Fruit fly (Drosophila melanogaster) whole organism, embryonic: Measurements from ENCODE around the gene dsf.

ENCODE experiments used
- Bgb ChIP-seq: fragments of 200-800 bp; sonication (Bioruptor generic); IDR thresholded peaks from 2 replicates; pipeline ENCODE4 v1.3.6; 2022; ENCODE audit warnings: missing biosample characterization, missing genetic modification characterization; ENCODE audit not compliant: partially characterized antibody
- CG10267 ChIP-seq: fragments of 200-800 bp; sonication (Bioruptor generic); optimal IDR thresholded peaks from 2 replicates; lab custom pipeline; 2018; ENCODE audit warnings: missing biosample characterization, mild to moderate bottlenecking, missing genetic modification characterization, moderate library complexity
- CG10274 ChIP-seq: fragments of 200-800 bp; sonication (Bioruptor generic); optimal IDR thresholded peaks from 3 replicates; lab custom pipeline; 2017; ENCODE audit warnings: missing biosample characterization, mild to moderate bottlenecking, missing genetic modification characterization
- CG13624 ChIP-seq: fragments of 200-800 bp; sonication (Bioruptor generic); optimal IDR thresholded peaks from 2 replicates; lab custom pipeline; 2016; ENCODE audit warnings: missing biosample characterization, missing genetic modification characterization
- CG1602 ChIP-seq: fragments of 200-800 bp; sonication (Bioruptor generic); optimal IDR thresholded peaks from 3 replicates; lab custom pipeline; 2016; ENCODE audit warnings: missing biosample characterization, missing genetic modification characterization
- CG17568 ChIP-seq: fragments of 200-800 bp; sonication (Bioruptor generic); optimal IDR thresholded peaks from 2 replicates; lab custom pipeline; 2018; ENCODE audit warnings: missing biosample characterization, mild to moderate bottlenecking, missing genetic modification characterization, moderate library complexity
- CG18476 ChIP-seq: fragments of 200-800 bp; sonication (Bioruptor generic); optimal IDR thresholded peaks from 2 replicates; lab custom pipeline; 2016; ENCODE audit warnings: missing biosample characterization, mild to moderate bottlenecking, missing genetic modification characterization
- CG18599 ChIP-seq: fragments of 200-800 bp; sonication (Bioruptor generic); optimal IDR thresholded peaks from 3 replicates; lab custom pipeline; 2017; ENCODE audit warnings: missing biosample characterization, missing genetic modification characterization, mild to moderate bottlenecking, moderate library complexity, missing genetic modification reagents
- CG2712 ChIP-seq: fragments of 200-800 bp; optimal IDR thresholded peaks from 3 replicates; lab custom pipeline; 2019; ENCODE audit warnings: missing biosample characterization, mild to moderate bottlenecking, missing genetic modification characterization, moderate library complexity
- CG2875 ChIP-seq: fragments of 200-800 bp; sonication (Bioruptor generic); optimal IDR thresholded peaks from 2 replicates; lab custom pipeline; 2017; ENCODE audit warnings: missing biosample characterization, mild to moderate bottlenecking, missing genetic modification characterization, missing genetic modification reagents
- CG30020 ChIP-seq: fragments of 200-800 bp; optimal IDR thresholded peaks from 2 replicates; lab custom pipeline; 2019; ENCODE audit warnings: missing biosample characterization, mild to moderate bottlenecking, missing genetic modification characterization, moderate library complexity
- CG43689 ChIP-seq: fragments of 200-800 bp; sonication (Bioruptor generic); IDR thresholded peaks from 2 replicates; pipeline ENCODE4 v1.3.6; 2022; ENCODE audit warnings: missing biosample characterization, missing genetic modification characterization
- CG7745 ChIP-seq: fragments of 200-800 bp; sonication (Bioruptor generic); optimal IDR thresholded peaks from 2 replicates; lab custom pipeline; 2018; ENCODE audit warnings: missing biosample characterization, mild to moderate bottlenecking, missing genetic modification characterization, moderate library complexity
- CG7786 ChIP-seq: fragments of 200-800 bp; sonication (Bioruptor generic); optimal IDR thresholded peaks from 2 replicates; lab custom pipeline; 2016; ENCODE audit warnings: missing biosample characterization, missing genetic modification characterization
- CG8765 ChIP-seq: fragments of 200-800 bp; sonication (Bioruptor generic); IDR thresholded peaks from 2 replicates; pipeline ENCODE4 v1.3.6; 2022; ENCODE audit warnings: missing biosample characterization, missing genetic modification characterization
- CG8924 ChIP-seq: fragments of 200-800 bp; optimal IDR thresholded peaks from 3 replicates; lab custom pipeline; 2019; ENCODE audit warnings: missing biosample characterization, mild to moderate bottlenecking, missing genetic modification characterization, moderate library complexity
- CG9932 ChIP-seq: fragments of 200-800 bp; sonication (Bioruptor generic); IDR thresholded peaks from 2 replicates; pipeline ENCODE4 v1.3.6; 2022; ENCODE audit warnings: missing biosample characterization, missing genetic modification characterization
- Deaf1 ChIP-seq: fragments of 200-800 bp; optimal IDR thresholded peaks from 3 replicates; lab custom pipeline; 2019; ENCODE audit warnings: missing biosample characterization, mild to moderate bottlenecking, missing genetic modification characterization, moderate library complexity
- Dll ChIP-seq: fragments of 200-800 bp; sonication (Bioruptor generic); IDR thresholded peaks from 4 replicates; pipeline ENCODE4 v1.3.6; 2022; ENCODE audit warnings: missing biosample characterization, missing genetic modification characterization; ENCODE audit not compliant: partially characterized antibody
- Ets65A ChIP-seq: fragments of 200-800 bp; sonication (Bioruptor generic); peaks from one replicate; lab custom pipeline; 2016; ENCODE audit warnings: missing biosample characterization, missing genetic modification characterization
- HLH4C ChIP-seq: fragments of 200-800 bp; sonication (Bioruptor generic); IDR thresholded peaks from 3 replicates; pipeline ENCODE4 v1.3.6; 2022; ENCODE audit warnings: missing biosample characterization, missing genetic modification characterization; ENCODE audit not compliant: partially characterized antibody
- HLHmδ ChIP-seq: fragments of 200-800 bp; sonication (Bioruptor generic); optimal IDR thresholded peaks from 2 replicates; lab custom pipeline; 2018; ENCODE audit warnings: missing biosample characterization, mild to moderate bottlenecking, missing genetic modification characterization, moderate library complexity
- HmgZ ChIP-seq: fragments of 200-800 bp; sonication (Bioruptor generic); optimal IDR thresholded peaks from 2 replicates; lab custom pipeline; 2018; ENCODE audit warnings: missing biosample characterization, mild to moderate bottlenecking, missing genetic modification characterization
- Hmr ChIP-seq: fragments of 200-800 bp; sonication (Bioruptor generic); optimal IDR thresholded peaks from 3 replicates; lab custom pipeline; 2017; ENCODE audit warnings: mild to moderate bottlenecking, missing biosample characterization, missing genetic modification reagents, missing genetic modification characterization
- Hr78 ChIP-seq, 2 experiments: fragments of 200-800 bp in 1 of 2; fragments of >200 bp in 1 of 2; sonication (Bioruptor generic) in 1 of 2; optimal IDR thresholded peaks; 2 replicates each; lab custom pipeline; 2017 to 2019; ENCODE audit warnings: missing biosample characterization in 2 of 2, missing genetic modification characterization in 2 of 2, mild to moderate bottlenecking in 1 of 2, moderate library complexity in 1 of 2
- Lpt ChIP-seq: fragments of >200 bp; optimal IDR thresholded peaks from 2 replicates; lab custom pipeline; 2018; ENCODE audit warnings: missing biosample characterization, missing genetic modification characterization
- Meics ChIP-seq: fragments of 200-800 bp; sonication (Bioruptor generic); optimal IDR thresholded peaks from 2 replicates; lab custom pipeline; 2017; ENCODE audit warnings: missing biosample characterization, mild to moderate bottlenecking, missing genetic modification characterization
- Mrtf ChIP-seq: fragments of 200-800 bp; sonication (Bioruptor generic); IDR thresholded peaks from 3 replicates; pipeline ENCODE4 v1.3.6; 2022; ENCODE audit warnings: missing biosample characterization, missing genetic modification characterization
- PHDP ChIP-seq: fragments of 200-800 bp; sonication (Bioruptor generic); optimal IDR thresholded peaks from 3 replicates; lab custom pipeline; 2018; ENCODE audit warnings: missing biosample characterization, mild to moderate bottlenecking, missing genetic modification characterization, moderate library complexity
- TFAM ChIP-seq: fragments of 200-800 bp; sonication (Bioruptor generic); optimal IDR thresholded peaks from 2 replicates; lab custom pipeline; 2017; ENCODE audit warnings: missing biosample characterization, missing genetic modification characterization, inconsistent platforms
- Trl ChIP-seq, 3 experiments: fragments of >200 bp in 2 of 3; fragments of 200-800 bp in 1 of 3; sonication (Bioruptor generic) in 1 of 3; optimal IDR thresholded peaks; 2 replicates in 1 of 3; 3 replicates in 2 of 3; lab custom pipeline; 2016 to 2017; ENCODE audit warnings: missing biosample characterization in 1 of 3, missing genetic modification characterization in 1 of 3
- Xbp1 ChIP-seq: fragments of 200-800 bp; sonication (Bioruptor generic); optimal IDR thresholded peaks from 3 replicates; lab custom pipeline; 2016; ENCODE audit warnings: missing biosample characterization, mild to moderate bottlenecking, missing genetic modification characterization
- bab2 ChIP-seq: fragments of 200-800 bp; sonication (Bioruptor generic); optimal IDR thresholded peaks from 2 replicates; lab custom pipeline; 2016; ENCODE audit warnings: missing biosample characterization, missing genetic modification characterization
- cas ChIP-seq: fragments of 200-800 bp; sonication (Bioruptor generic); IDR thresholded peaks from 2 replicates; pipeline ENCODE4 v1.3.6; 2022; ENCODE audit warnings: missing biosample characterization, missing genetic modification characterization
- cwo ChIP-seq: fragments of 200-800 bp; sonication (Bioruptor generic); optimal IDR thresholded peaks from 3 replicates; lab custom pipeline; 2017; ENCODE audit warnings: missing biosample characterization, missing genetic modification characterization, mild to moderate bottlenecking, moderate library complexity, missing genetic modification reagents
- fd102C ChIP-seq: fragments of 200-800 bp; sonication (Bioruptor generic); optimal IDR thresholded peaks from 2 replicates; lab custom pipeline; 2018; ENCODE audit warnings: missing biosample characterization, mild to moderate bottlenecking, missing genetic modification characterization, moderate library complexity
- fu2 ChIP-seq: fragments of 200-800 bp; sonication (Bioruptor generic); optimal IDR thresholded peaks from 2 replicates; lab custom pipeline; 2016; ENCODE audit warnings: missing biosample characterization, missing genetic modification characterization
- gce ChIP-seq: fragments of 200-800 bp; sonication (Bioruptor generic); IDR thresholded peaks from 3 replicates; pipeline ENCODE4 v1.3.6; 2022; ENCODE audit warnings: missing biosample characterization, missing genetic modification characterization
- gro ChIP-seq: fragments of 200-800 bp; sonication (Bioruptor generic); optimal IDR thresholded peaks from 2 replicates; lab custom pipeline; 2016; ENCODE audit warnings: missing biosample characterization, missing genetic modification characterization
- jumu ChIP-seq: fragments of 200-800 bp; sonication (Bioruptor generic); optimal IDR thresholded peaks from 3 replicates; lab custom pipeline; 2016; ENCODE audit warnings: missing biosample characterization, missing genetic modification characterization
- klu ChIP-seq: fragments of 200-800 bp; sonication (Bioruptor generic); IDR thresholded peaks from 2 replicates; pipeline ENCODE4 v1.3.6; 2022; ENCODE audit warnings: missing biosample characterization, missing genetic modification characterization
- lbe ChIP-seq: fragments of 200-800 bp; sonication (Bioruptor generic); optimal IDR thresholded peaks from 2 replicates; lab custom pipeline; 2016; ENCODE audit warnings: missing biosample characterization, mild to moderate bottlenecking, missing genetic modification characterization
- nau ChIP-seq: fragments of 200-800 bp; sonication (Bioruptor generic); optimal IDR thresholded peaks from 3 replicates; lab custom pipeline; 2017; ENCODE audit warnings: missing biosample characterization, mild to moderate bottlenecking, missing genetic modification characterization, missing genetic modification reagents
- nmo ChIP-seq: fragments of 200-800 bp; sonication (Bioruptor generic); optimal IDR thresholded peaks from 2 replicates; lab custom pipeline; 2018; ENCODE audit warnings: missing biosample characterization, mild to moderate bottlenecking, missing genetic modification characterization, moderate library complexity
- phol ChIP-seq: fragments of 200-800 bp; sonication (Bioruptor generic); optimal IDR thresholded peaks from 3 replicates; lab custom pipeline; 2018; ENCODE audit warnings: missing biosample characterization, mild to moderate bottlenecking, missing genetic modification characterization, moderate library complexity
- pum ChIP-seq: fragments of 200-800 bp; sonication (Bioruptor generic); optimal IDR thresholded peaks from 2 replicates; lab custom pipeline; 2016; ENCODE audit warnings: missing biosample characterization, missing genetic modification characterization
- schlank ChIP-seq: fragments of 200-800 bp; sonication (Bioruptor generic); optimal IDR thresholded peaks from 2 replicates; lab custom pipeline; 2018; ENCODE audit warnings: missing biosample characterization, mild to moderate bottlenecking, missing genetic modification characterization
- sna ChIP-seq: fragments of 200-800 bp; sonication (Bioruptor generic); IDR thresholded peaks from 2 replicates; pipeline ENCODE4 v1.3.6; 2022; ENCODE audit warnings: missing biosample characterization, missing genetic modification characterization; ENCODE audit not compliant: partially characterized antibody
- sqz ChIP-seq: fragments of 200-800 bp; sonication (Bioruptor generic); optimal IDR thresholded peaks from 3 replicates; lab custom pipeline; 2018; ENCODE audit warnings: missing biosample characterization, mild to moderate bottlenecking, missing genetic modification characterization
- twi ChIP-seq: fragments of 200-800 bp; optimal IDR thresholded peaks from 2 replicates; lab custom pipeline; 2019; ENCODE audit warnings: missing biosample characterization, mild to moderate bottlenecking, missing genetic modification characterization, moderate library complexity

Gene dsf

dm6 chr2L:5986094-5986493, 60.4 kb downstream of the dsf start, which contains the start of gene ifc (continued):
- no peak for TF ChIP-seq CG7745 (tag; lab: Kevin White, UChicago)
- TF ChIP-seq HLH4C (GFP tag; lab: Robert Waterston, UW): no peak
- TF ChIP-seq CG8765 (GFP tag; lab: Robert Waterston, UW): no peak
- TF ChIP-seq phol (tag; lab: Kevin White, UChicago): peak; percentile 77
- TF ChIP-seq Bgb: no peak
- TF ChIP-seq TFAM (GFP tag; lab: Kevin White, UChicago): no peak
- TF ChIP-seq nmo: peak; percentile 76
- TF ChIP-seq CG17568 (GFP tag; lab: Kevin White, UChicago): no peak
- TF ChIP-seq CG7786: peak; percentile 54
- peak; percentile 76 for TF ChIP-seq CG18476
- peak; percentile 49 for TF ChIP-seq bab2 (GFP tag; lab: Kevin White, UChicago)
- peak; percentile 82 for TF ChIP-seq HmgZ
- peak; percentile 52 for TF ChIP-seq CG18599 (GFP tag; lab: Kevin White, UChicago)
- peak; percentile 59 for TF ChIP-seq CG1602
- peak in 1 of 2 experiments; percentile 59 for TF ChIP-seq Hr78 (GFP tag; optimal IDR thresholded peaks at IDR 0.05; lab: Kevin White, UChicago)
- TF ChIP-seq lbe (GFP tag; lab: Kevin White, UChicago): no peak
- no peak for TF ChIP-seq fd102C (GFP tag; lab: Kevin White, UChicago)
- peak; percentile 61 for TF ChIP-seq CG8924
- TF ChIP-seq Hmr (GFP tag; lab: Kevin White, UChicago): peak; percentile 73
- no peak for TF ChIP-seq Dll
- TF ChIP-seq fu2: peak; percentile 53
- TF ChIP-seq Ets65A (GFP tag; lab: Kevin White, UChicago): peak; percentile 95
- TF ChIP-seq CG9932: no peak
- no peak for TF ChIP-seq nau (GFP tag; lab: Kevin White, UChicago)
- peak; percentile 96 for TF ChIP-seq CG30020 (tag; lab: Kevin White, UChicago)
- no peak for TF ChIP-seq twi
- peak; percentile 44 for TF ChIP-seq PHDP
- TF ChIP-seq gce: no peak
- no peak for TF ChIP-seq Trl (optimal IDR thresholded peaks at IDR 0.05; lab: Kevin White, UChicago)
- peak; percentile 75 for TF ChIP-seq Trl (GFP tag; optimal IDR thresholded peaks at IDR 0.05; lab: Kevin White, UChicago)
- TF ChIP-seq Meics: peak; percentile 61
- no peak for TF ChIP-seq Lpt (GFP tag; lab: Kevin White, UChicago)
- no peak for TF ChIP-seq CG10274
- TF ChIP-seq schlank: peak; percentile 20
- no peak for TF ChIP-seq Mrtf (GFP tag; lab: Robert Waterston, UW)
- no peak for TF ChIP-seq CG2875 (GFP tag; lab: Kevin White, UChicago)
- no peak for TF ChIP-seq CG43689 (GFP tag; lab: Robert Waterston, UW)
- peak; percentile 3 for TF ChIP-seq Deaf1
- peak; percentile 76 for TF ChIP-seq CG2712 (tag; lab: Kevin White, UChicago)
- TF ChIP-seq cas: no peak
- no peak for TF ChIP-seq klu (GFP tag; lab: Robert Waterston, UW)
- TF ChIP-seq jumu (GFP tag; lab: Kevin White, UChicago): peak; percentile 71
- peak; percentile 67 for TF ChIP-seq Xbp1 (GFP tag; lab: Kevin White, UChicago)
- peak; percentile 77 for TF ChIP-seq CG10267 (tag; lab: Kevin White, UChicago)
- no peak for TF ChIP-seq cwo (GFP tag; lab: Kevin White, UChicago)
- TF ChIP-seq sqz (GFP tag; lab: Kevin White, UChicago): no peak
- TF ChIP-seq gro (GFP tag; lab: Kevin White, UChicago): peak; percentile 67
- TF ChIP-seq pum: peak; percentile 36
- TF ChIP-seq CG13624 (GFP tag; lab: Kevin White, UChicago): peak; percentile 81
- TF ChIP-seq sna: no peak
- TF ChIP-seq HLHmδ: peak; percentile 19
